Worm (Caenorhabditis elegans): ENCODE results near the gene C03E10.1.

- TF ChIP-seq ama-1 (optimal IDR thresholded peaks at IDR 0.05) (no peak), ceh-36 (tag; optimal IDR thresholded peaks at IDR 0.05) (no peak), hnd-1 (tag; optimal IDR thresholded peaks at IDR 0.05) (no peak), tbx-37 (GFP tag; conservative IDR thresholded peaks at IDR 0.05) (no peak), tbx-11 (GFP tag; IDR thresholded peaks at IDR 0.05) (no peak), tra-4 (tag; optimal IDR thresholded peaks at IDR 0.05) (no peak), ceh-13 (GFP tag; optimal IDR thresholded peaks at IDR 0.05) (no peak), hmg-4 (GFP tag; optimal IDR thresholded peaks at IDR 0.05) (no peak), B0310.2 (tag; optimal IDR thresholded peaks at IDR 0.05) (no peak), F13C5.2 (tag; optimal IDR thresholded peaks at IDR 0.05) (no peak)
Observed at ce11 chrV:11260622-11261021, 30.4 kb upstream of the C03E10.1 start, which contains the start of gene F07B10.7.
